Fruit fly (Drosophila melanogaster): Measurements from ENCODE around the gene Rop.

- TF ChIP-seq EcR (GFP tag; optimal IDR thresholded peaks at IDR 0.05), result no peak
- no peak for TF ChIP-seq pan (optimal IDR thresholded peaks at IDR 0.05)
- no peak for TF ChIP-seq psq (optimal IDR thresholded peaks at IDR 0.05)
- no peak for TF ChIP-seq CG8478 (optimal IDR thresholded peaks at IDR 0.05)
- TF ChIP-seq Dll (optimal IDR thresholded peaks at IDR 0.05), result no peak
- TF ChIP-seq usp (GFP tag; optimal IDR thresholded peaks at IDR 0.05), result no peak
These were observed 50.1 kb downstream of the Rop start, which contains the start of gene Gad1 for dm6 chr3L:4088694-4089190.

All from whole organism.